Worm (Caenorhabditis elegans): Measurements from ENCODE around the gene ins-17.

ce11 chrIII:4475428-4475968 lies 1.9 kb downstream of the ins-17 start, which contains the start of gene rps-1:
- TF ChIP-seq dao-5 (tag; optimal IDR thresholded peaks at IDR 0.05), result no peak
- peak; percentile 96 for TF ChIP-seq him-1 (tag; optimal IDR thresholded peaks at IDR 0.05)
